Fruit fly (Drosophila melanogaster): ENCODE results near the gene Sfp24Bd.

The Sfp24Bd gene

DNA sequence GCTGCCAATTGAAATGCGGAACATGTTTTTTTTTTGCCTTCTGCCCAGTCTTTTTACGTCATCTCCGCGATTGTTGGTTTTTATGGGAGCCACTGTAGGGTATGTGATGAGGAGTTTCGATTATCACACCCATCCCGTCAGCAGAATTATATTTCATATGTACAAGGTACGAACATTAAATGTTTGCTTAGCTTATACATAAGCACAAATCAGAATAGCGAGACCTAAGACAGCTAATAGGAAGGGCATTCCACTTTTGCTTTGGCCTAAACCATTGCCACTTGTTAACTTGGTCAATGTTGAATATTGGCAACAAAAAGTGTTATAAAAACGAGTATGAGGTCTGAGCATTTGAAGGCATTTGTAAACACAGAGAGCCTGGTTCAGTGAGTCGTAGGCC lies 34.3 kb upstream of the Sfp24Bd start, which contains the start of gene CG2816 (continued):
- no peak for TF ChIP-seq run (tag; optimal IDR thresholded peaks at IDR 0.05)
- TF ChIP-seq klu (GFP tag; IDR thresholded peaks at IDR 0.05), result peak; percentile 83
- TF ChIP-seq CG9876 (GFP tag; optimal IDR thresholded peaks at IDR 0.05), result peak; percentile 75
- TF ChIP-seq CG1603 (tag; optimal IDR thresholded peaks at IDR 0.05), result peak; percentile 51
- TF ChIP-seq ash1 (GFP tag; optimal IDR thresholded peaks at IDR 0.05), result no peak
- 0 out of 2 replicates have a peak, but pooled peaks have one; percentile 33 for TF ChIP-seq E2f1 (GFP tag; IDR thresholded peaks at IDR 0.05)
- TF ChIP-seq CG10321 (GFP tag; IDR thresholded peaks at IDR 0.05), result 0 out of 2 replicates have a peak, but pooled peaks have one; percentile 13
- no peak for TF ChIP-seq CG31224 (GFP tag; IDR thresholded peaks at IDR 0.05)
- no peak for TF ChIP-seq Six4 (GFP tag; optimal IDR thresholded peaks at IDR 0.05)
- TF ChIP-seq CG12219 (GFP tag; optimal IDR thresholded peaks at IDR 0.05), result peak; percentile 59
- TF ChIP-seq D19A (tag; optimal IDR thresholded peaks at IDR 0.05), result no peak
- peak; percentile 45 for TF ChIP-seq CG17385 (GFP tag; optimal IDR thresholded peaks at IDR 0.05)
- TF ChIP-seq CG18476 (GFP tag; optimal IDR thresholded peaks at IDR 0.05), result no peak
- peak; percentile 68 for TF ChIP-seq Atf6 (GFP tag; IDR thresholded peaks at IDR 0.05)
- TF ChIP-seq CG13775 (GFP tag; optimal IDR thresholded peaks at IDR 0.05), result peak; percentile 26
- TF ChIP-seq chif (GFP tag; optimal IDR thresholded peaks at IDR 0.05), result peak; percentile 11 to 75
- peak; percentile 91 for TF ChIP-seq CG9817 (tag; optimal IDR thresholded peaks at IDR 0.05)
- TF ChIP-seq CG32532 (GFP tag; IDR thresholded peaks at IDR 0.05), result peak; percentile 70
- no peak for TF ChIP-seq CG15479 (GFP tag; optimal IDR thresholded peaks at IDR 0.05)
- TF ChIP-seq CG3163 (GFP tag; optimal IDR thresholded peaks at IDR 0.05), result peak; percentile 9
- TF ChIP-seq cas (GFP tag; IDR thresholded peaks at IDR 0.05), result peak; percentile 75; the same call in 1 of the 2 replicates
- no peak for TF ChIP-seq Gsc (GFP tag; IDR thresholded peaks at IDR 0.05)
- TF ChIP-seq corto (GFP tag; optimal IDR thresholded peaks at IDR 0.05), result peak; percentile 34
- peak; percentile 68 for TF ChIP-seq schlank (tag; optimal IDR thresholded peaks at IDR 0.05)
- peak; percentile 69 for TF ChIP-seq ap (GFP tag; IDR thresholded peaks at IDR 0.05)
- TF ChIP-seq HmgZ (tag; optimal IDR thresholded peaks at IDR 0.05), result peak; percentile 40
- TF ChIP-seq CG43689 (GFP tag; IDR thresholded peaks at IDR 0.05), result peak; percentile 60
- TF ChIP-seq Dad (GFP tag; optimal IDR thresholded peaks at IDR 0.05), result peak; percentile 2
- TF ChIP-seq CG12744 (GFP tag; optimal IDR thresholded peaks at IDR 0.05), result peak; percentile 24
- peak; percentile 93 for TF ChIP-seq lilli (GFP tag; optimal IDR thresholded peaks at IDR 0.05)
- TF ChIP-seq CG12769 (tag; optimal IDR thresholded peaks at IDR 0.05), result peak; percentile 95
- TF ChIP-seq ara (GFP tag; IDR thresholded peaks at IDR 0.05), result 0 out of 2 replicates have a peak, but pooled peaks have one; percentile 27
- peak; percentile 79 for TF ChIP-seq CG15269 (tag; optimal IDR thresholded peaks at IDR 0.05)
- no peak for TF ChIP-seq CG10565 (GFP tag; optimal IDR thresholded peaks at IDR 0.05)
- peak; percentile 24 for TF ChIP-seq tap (tag; optimal IDR thresholded peaks at IDR 0.05)
- TF ChIP-seq NC2β (GFP tag; optimal IDR thresholded peaks at IDR 0.05), result no peak
- TF ChIP-seq Trl (optimal IDR thresholded peaks at IDR 0.05), result no peak
- TF ChIP-seq Trl (GFP tag; optimal IDR thresholded peaks at IDR 0.05), result peak; percentile 26
- TF ChIP-seq CG3281 (GFP tag; optimal IDR thresholded peaks at IDR 0.05), result peak; percentile 55
- TF ChIP-seq CG8290 (GFP tag; optimal IDR thresholded peaks at IDR 0.05), result no peak
- peak in 1 of 2 experiments; percentile 83 for TF ChIP-seq CG8290 (tag; optimal IDR thresholded peaks at IDR 0.05)
- TF ChIP-seq CG14441 (GFP tag; IDR thresholded peaks at IDR 0.05), result peak; percentile 63; the same call in 1 of the 2 replicates
- no peak for TF ChIP-seq CG2129 (GFP tag; IDR thresholded peaks at IDR 0.05; ENCODE audit: partially characterized antibody)
- TF ChIP-seq Rfx (GFP tag; IDR thresholded peaks at IDR 0.05), result peak; percentile 98
- no peak for TF ChIP-seq CG10462 (GFP tag; optimal IDR thresholded peaks at IDR 0.05)
- no peak for TF ChIP-seq CG10431 (GFP tag; optimal IDR thresholded peaks at IDR 0.05)
- no peak for TF ChIP-seq yki (optimal IDR thresholded peaks at IDR 0.05)
- peak; percentile 81; the same call in 1 of the 2 replicates for TF ChIP-seq wdn (GFP tag; IDR thresholded peaks at IDR 0.05)
- TF ChIP-seq ab (GFP tag; optimal IDR thresholded peaks at IDR 0.05), result peak; percentile 47
- TF ChIP-seq cwo (GFP tag; optimal IDR thresholded peaks at IDR 0.05), result peak; percentile 18
- peak; percentile 23; the same call in 1 of the 2 replicates for TF ChIP-seq ham (GFP tag; IDR thresholded peaks at IDR 0.05)
- TF ChIP-seq Jarid2 (GFP tag; optimal IDR thresholded peaks at IDR 0.05), result no peak
